Worm (Caenorhabditis elegans) whole organism, L3 larva: Measurements from ENCODE around the gene sulp-4.

Source experiments
- ama-1 ChIP-seq: fragments of 150-350 bp; optimal IDR thresholded peaks from 2 replicates; lab custom pipeline; 2018
- ceh-28 ChIP-seq: fragments of 150-350 bp; optimal IDR thresholded peaks from 2 replicates; lab custom pipeline; 2014; ENCODE audit warnings: missing biosample characterization, missing genetic modification reagents, missing genetic modification characterization
- ceh-82 ChIP-seq: fragments of 150-350 bp; optimal IDR thresholded peaks from 2 replicates; lab custom pipeline; 2014; ENCODE audit warnings: missing biosample characterization, missing genetic modification characterization
- ceh-9 ChIP-seq: sonication (generic microtip); optimal IDR thresholded peaks from 2 replicates; lab custom pipeline; 2018; ENCODE audit warnings: missing biosample characterization, missing genetic modification characterization
- daf-12 ChIP-seq: fragments of 150-350 bp; optimal IDR thresholded peaks from 2 replicates; lab custom pipeline; 2014; ENCODE audit warnings: missing biosample characterization, missing genetic modification reagents, missing genetic modification characterization
- egl-5 ChIP-seq: fragments of 150-350 bp; optimal IDR thresholded peaks from 2 replicates; lab custom pipeline; 2017; ENCODE audit warnings: missing biosample characterization, missing genetic modification reagents, missing genetic modification characterization, inconsistent platforms
- elt-2 ChIP-seq: sonication (generic microtip); optimal IDR thresholded peaks from 2 replicates; lab custom pipeline; 2016; ENCODE audit warnings: missing genetic modification reagents, mild to moderate bottlenecking, missing genetic modification characterization, missing compliant biosample characterization
- eor-1 ChIP-seq, 2 experiments: fragments of 150-350 bp; optimal IDR thresholded peaks; 2 replicates each; lab custom pipeline; 2014 to 2018; ENCODE audit warnings: missing biosample characterization in 2 of 2, missing genetic modification characterization in 2 of 2
- fkh-10 ChIP-seq: sonication (generic microtip); optimal IDR thresholded peaks from 2 replicates; lab custom pipeline; 2017; ENCODE audit warnings: missing biosample characterization, missing genetic modification reagents, missing genetic modification characterization
- hmg-11 ChIP-seq: sonication (generic microtip); optimal IDR thresholded peaks from 2 replicates; lab custom pipeline; 2016; ENCODE audit warnings: missing genetic modification characterization, missing compliant biosample characterization
- jun-1 ChIP-seq: fragments of 150-350 bp; optimal IDR thresholded peaks from 2 replicates; lab custom pipeline; 2014; ENCODE audit warnings: missing biosample characterization, missing genetic modification reagents, missing genetic modification characterization
- lin-15B ChIP-seq: fragments of 150-350 bp; optimal IDR thresholded peaks from 2 replicates; lab custom pipeline; 2014; ENCODE audit warnings: missing biosample characterization, missing genetic modification characterization
- lin-39 ChIP-seq: fragments of 150-350 bp; optimal IDR thresholded peaks from 2 replicates; lab custom pipeline; 2018; ENCODE audit warnings: missing biosample characterization, missing genetic modification reagents, missing genetic modification characterization
- mml-1 ChIP-seq: fragments of 150-350 bp; sonication (generic microtip); optimal IDR thresholded peaks from 3 replicates; lab custom pipeline; 2014; ENCODE audit warnings: missing biosample characterization, missing genetic modification characterization
- nfya-1 ChIP-seq: sonication (generic microtip); optimal IDR thresholded peaks from 2 replicates; lab custom pipeline; 2017; ENCODE audit warnings: missing genetic modification characterization, mild to moderate bottlenecking, missing compliant biosample characterization, antibody characterized with exemption, moderate library complexity; ENCODE audit not compliant: insufficient read depth
- nhr-11 ChIP-seq: fragments of 150-350 bp; optimal IDR thresholded peaks from 2 replicates; lab custom pipeline; 2014; ENCODE audit warnings: missing biosample characterization, missing genetic modification characterization
- nhr-237 ChIP-seq: fragments of 150-350 bp; optimal IDR thresholded peaks from 2 replicates; lab custom pipeline; 2014; ENCODE audit warnings: missing biosample characterization, missing genetic modification characterization
- nhr-25 ChIP-seq: sonication (generic microtip); optimal IDR thresholded peaks from 2 replicates; lab custom pipeline; 2017; ENCODE audit warnings: missing biosample characterization, missing genetic modification characterization
- nhr-76 ChIP-seq: fragments of 150-350 bp; sonication (generic microtip); optimal IDR thresholded peaks from 5 replicates; lab custom pipeline; 2014; ENCODE audit warnings: missing biosample characterization, missing genetic modification characterization
- nhr-77 ChIP-seq: fragments of 150-350 bp; optimal IDR thresholded peaks from 2 replicates; lab custom pipeline; 2014; ENCODE audit warnings: missing biosample characterization, missing genetic modification characterization
- pha-4 ChIP-seq: fragments of 150-350 bp; optimal IDR thresholded peaks from 2 replicates; lab custom pipeline; 2014; ENCODE audit warnings: missing biosample characterization, missing genetic modification reagents, missing genetic modification characterization
- pqm-1 ChIP-seq: fragments of 150-350 bp; optimal IDR thresholded peaks from 2 replicates; lab custom pipeline; 2017; ENCODE audit warnings: missing biosample characterization, missing genetic modification characterization, inconsistent platforms
- sea-2 ChIP-seq: fragments of 150-350 bp; sonication (generic microtip); optimal IDR thresholded peaks from 4 replicates; lab custom pipeline; 2014; ENCODE audit warnings: missing biosample characterization, missing genetic modification reagents, missing genetic modification characterization
- snpc-4 ChIP-seq: fragments of 150-350 bp; optimal IDR thresholded peaks from 2 replicates; lab custom pipeline; 2014; ENCODE audit warnings: missing biosample characterization, missing genetic modification characterization
- unc-62 ChIP-seq: fragments of 150-350 bp; sonication (generic microtip); optimal IDR thresholded peaks from 4 replicates; lab custom pipeline; 2014; ENCODE audit warnings: missing biosample characterization, missing genetic modification reagents, missing genetic modification characterization
- zag-1 ChIP-seq: fragments of 150-350 bp; optimal IDR thresholded peaks from 2 replicates; lab custom pipeline; 2014; ENCODE audit warnings: missing biosample characterization, missing genetic modification characterization
- ztf-4 ChIP-seq: fragments of 150-350 bp; optimal IDR thresholded peaks from 2 replicates; lab custom pipeline; 2014; ENCODE audit warnings: missing biosample characterization, missing genetic modification characterization

Gene sulp-4

DNA sequence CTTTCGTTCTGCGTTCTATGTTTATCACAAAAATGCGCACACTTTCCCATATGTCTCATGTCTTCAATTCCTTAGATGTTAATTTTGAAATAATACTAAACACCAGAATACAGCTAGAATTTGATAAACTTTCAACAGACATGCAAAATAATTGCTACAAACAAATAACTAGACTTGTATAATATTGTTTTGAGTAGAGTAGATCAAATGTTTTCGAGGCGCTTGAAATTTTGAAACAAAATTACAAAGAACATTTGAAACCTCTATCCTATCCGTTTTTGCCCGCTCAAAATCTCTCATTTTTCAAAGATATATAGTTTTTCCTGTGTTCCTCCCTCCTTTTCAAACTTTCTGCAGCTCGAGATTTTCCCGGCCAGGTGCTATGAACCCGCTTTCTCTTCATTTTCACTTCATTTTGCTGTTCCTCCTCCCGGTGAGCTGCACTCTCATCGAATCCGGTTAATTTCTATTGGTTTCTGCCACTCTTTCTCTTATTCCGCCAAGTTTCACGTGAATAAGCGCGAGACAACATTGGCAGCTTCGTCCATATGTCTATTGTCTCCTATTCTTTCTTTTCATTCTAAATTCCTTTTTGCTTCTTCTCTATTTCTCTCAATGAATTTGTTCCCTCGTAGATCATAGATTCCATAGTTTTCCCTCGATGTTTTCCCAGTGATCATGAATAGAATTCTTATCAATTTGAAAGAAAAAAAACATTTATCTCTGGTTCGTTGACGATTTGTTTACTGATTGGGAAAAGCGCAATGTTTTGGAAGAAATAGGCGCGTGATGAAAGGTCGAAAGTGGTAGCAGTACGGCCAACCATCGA is 46.7 kb downstream of the sulp-4 start:
- peak; percentile 39 for TF ChIP-seq nfya-1 (tag; lab: Kevin White, UChicago)
- TF ChIP-seq unc-62 = no peak
- TF ChIP-seq elt-2 (tag; lab: Kevin White, UChicago) = peak; percentile 59
- peak; percentile 7 for TF ChIP-seq jun-1 (tag; lab: Kevin White, UChicago)
- TF ChIP-seq snpc-4 (tag; lab: Kevin White, UChicago) = no peak
- TF ChIP-seq egl-5 (tag; lab: Kevin White, UChicago) = no peak
- TF ChIP-seq nhr-25 (tag; lab: Kevin White, UChicago) = peak; percentile 53
- TF ChIP-seq eor-1 (tag; optimal IDR thresholded peaks at IDR 0.05; lab: Kevin White, UChicago) = no peak
- TF ChIP-seq mml-1 = peak; percentile 63
- TF ChIP-seq fkh-10 (GFP tag; lab: Kevin White, UChicago) = no peak
- no peak for TF ChIP-seq lin-15B (tag; lab: Kevin White, UChicago)
- TF ChIP-seq ceh-28 (tag; lab: Kevin White, UChicago) = peak; percentile 1
- TF ChIP-seq ztf-4 (tag; lab: Kevin White, UChicago) = no peak
- TF ChIP-seq nhr-237 (tag; lab: Kevin White, UChicago) = no peak
- TF ChIP-seq pqm-1 (tag; lab: Kevin White, UChicago) = peak; percentile 4
- peak; percentile 61 for TF ChIP-seq ama-1
- TF ChIP-seq ceh-82 (tag; lab: Kevin White, UChicago) = no peak
- no peak for TF ChIP-seq nhr-11 (tag; lab: Kevin White, UChicago)
- no peak for TF ChIP-seq nhr-76 (tag; lab: Kevin White, UChicago)
- no peak for TF ChIP-seq nhr-77 (tag; lab: Kevin White, UChicago)
- no peak for TF ChIP-seq daf-12 (tag; lab: Kevin White, UChicago)
- TF ChIP-seq hmg-11 = no peak
- peak; percentile 61 for TF ChIP-seq pha-4 (tag; lab: Kevin White, UChicago)
- TF ChIP-seq zag-1 = no peak
- TF ChIP-seq, all 47 proteins: peak for 9

ce11 chrV:11927346-11927745 is 52.2 kb downstream of the sulp-4 start, which contains the start of gene osm-6:
TSS of gene osm-6 (minus strand) at chrV:11927446.
- no peak for TF ChIP-seq daf-12 (tag; lab: Kevin White, UChicago)
- TF ChIP-seq lin-39 (tag; lab: Kevin White, UChicago) = no peak
- no peak for TF ChIP-seq nfya-1 (tag; lab: Kevin White, UChicago)
- TF ChIP-seq nhr-76 (tag; lab: Kevin White, UChicago) = no peak
- no peak for TF ChIP-seq pqm-1 (tag; lab: Kevin White, UChicago)
- no peak for TF ChIP-seq nhr-25 (tag; lab: Kevin White, UChicago)
- TF ChIP-seq ama-1 = no peak
- TF ChIP-seq sea-2 (GFP tag; lab: Kevin White, UChicago) = no peak
- TF ChIP-seq ceh-9 (tag; lab: Kevin White, UChicago) = no peak
- no peak for TF ChIP-seq fkh-10 (GFP tag; lab: Kevin White, UChicago)
- no peak for TF ChIP-seq pha-4 (tag; lab: Kevin White, UChicago)
- TF ChIP-seq, all 47 proteins: peak for 0
